Worm (Caenorhabditis elegans) whole organism, mixed stage, embryonic: Measurements from ENCODE around the gene his-32.

Experiments
- M03D4.4 ChIP-seq: sonication (generic microtip); optimal IDR thresholded peaks from 2 replicates; lab custom pipeline; 2017; ENCODE audit warnings: mild to moderate bottlenecking, missing genetic modification characterization, missing compliant biosample characterization
- blmp-1 ChIP-seq: fragments of 150-350 bp; optimal IDR thresholded peaks from 2 replicates; lab custom pipeline; 2014; ENCODE audit warnings: missing biosample characterization, missing genetic modification characterization
- ceh-43 ChIP-seq: fragments of 200-800 bp; sonication (Bioruptor generic); optimal IDR thresholded peaks from 2 replicates; lab custom pipeline; 2018; ENCODE audit warnings: mild to moderate bottlenecking, missing genetic modification characterization, moderate library complexity, missing compliant biosample characterization
- ceh-83 ChIP-seq: fragments of 200-800 bp; sonication (Bioruptor generic); optimal IDR thresholded peaks from 2 replicates; lab custom pipeline; 2018; ENCODE audit warnings: mild to moderate bottlenecking, missing genetic modification characterization, missing compliant biosample characterization
- drap-1 ChIP-seq: fragments of 200-800 bp; sonication (Bioruptor generic); optimal IDR thresholded peaks from 3 replicates; lab custom pipeline; 2018; ENCODE audit warnings: mild to moderate bottlenecking, missing genetic modification characterization, missing compliant biosample characterization
- elt-3 ChIP-seq: fragments of 150-350 bp; optimal IDR thresholded peaks from 2 replicates; lab custom pipeline; 2014; ENCODE audit warnings: missing biosample characterization, missing genetic modification characterization
- flh-1 ChIP-seq: fragments of 200-800 bp; sonication (Bioruptor generic); optimal IDR thresholded peaks from 2 replicates; lab custom pipeline; 2018; ENCODE audit warnings: mild to moderate bottlenecking, missing genetic modification characterization, moderate library complexity, missing compliant biosample characterization
- lin-13 ChIP-seq: fragments of 150-350 bp; optimal IDR thresholded peaks from 2 replicates; lab custom pipeline; 2014; ENCODE audit warnings: missing biosample characterization, missing genetic modification characterization
- lsy-2 ChIP-seq: fragments of 150-350 bp; optimal IDR thresholded peaks from 2 replicates; lab custom pipeline; 2014; ENCODE audit warnings: missing biosample characterization, missing genetic modification characterization
- mab-5 ChIP-seq: fragments of 150-350 bp; optimal IDR thresholded peaks from 2 replicates; lab custom pipeline; 2014; ENCODE audit warnings: missing biosample characterization, missing genetic modification characterization
- mep-1 ChIP-seq: fragments of 150-350 bp; optimal IDR thresholded peaks from 2 replicates; lab custom pipeline; 2017; ENCODE audit warnings: missing biosample characterization, missing genetic modification reagents, missing genetic modification characterization, inconsistent platforms
- nhr-12 ChIP-seq: fragments of 150-350 bp; optimal IDR thresholded peaks from 2 replicates; lab custom pipeline; 2014; ENCODE audit warnings: missing biosample characterization, missing genetic modification characterization

DNA sequence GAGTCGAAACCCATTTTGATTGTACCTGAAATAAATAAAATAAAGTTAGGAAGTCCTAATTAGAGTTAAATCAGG lies 44.8 kb upstream of the his-32 start, which contains the start of gene nucl-1:
- TF ChIP-seq mep-1 (tag; lab: Kevin White, UChicago) (no peak), blmp-1 (tag; lab: Kevin White, UChicago) (no peak), nhr-12 (tag; lab: Kevin White, UChicago) (no peak), lsy-2 (tag; lab: Kevin White, UChicago) (no peak), ceh-83 (GFP tag; lab: Kevin White, UChicago) (no peak), flh-1 (GFP tag; lab: Kevin White, UChicago) (no peak), drap-1 (GFP tag; lab: Kevin White, UChicago) (no peak), lin-13 (no peak), elt-3 (tag; lab: Kevin White, UChicago) (no peak), mab-5 (no peak), M03D4.4 (tag; lab: Kevin White, UChicago) (no peak), ceh-43 (GFP tag; lab: Kevin White, UChicago) (no peak)
